Fruit fly (Drosophila melanogaster): ENCODE data around the gene deltaCOP.

Gene deltaCOP

dm6 chrX:1834702-1835376, 26.8 kb downstream of the deltaCOP start:
- TF ChIP-seq CG10348 (GFP tag; IDR thresholded peaks at IDR 0.05): no peak
- TF ChIP-seq CG8159 (tag; optimal IDR thresholded peaks at IDR 0.05): no peak
- no peak for TF ChIP-seq CG9948 (tag; optimal IDR thresholded peaks at IDR 0.05)
- no peak for TF ChIP-seq CG12605 (GFP tag; IDR thresholded peaks at IDR 0.05)
- no peak for TF ChIP-seq CG8301 (tag; optimal IDR thresholded peaks at IDR 0.05)
- no peak for TF ChIP-seq Pif1B (GFP tag; optimal IDR thresholded peaks at IDR 0.05)
- no peak for TF ChIP-seq D1 (tag; optimal IDR thresholded peaks at IDR 0.05)
- TF ChIP-seq rn (GFP tag; IDR thresholded peaks at IDR 0.05): no peak
- no peak for TF ChIP-seq Pif1A (GFP tag; optimal IDR thresholded peaks at IDR 0.05)
- TF ChIP-seq CG34367 (tag; optimal IDR thresholded peaks at IDR 0.05): no peak
- TF ChIP-seq fd96Ca (GFP tag; IDR thresholded peaks at IDR 0.05): no peak
- no peak for TF ChIP-seq CG17806 (tag; optimal IDR thresholded peaks at IDR 0.05)
- TF ChIP-seq Snoo (tag; optimal IDR thresholded peaks at IDR 0.05): no peak
- no peak for TF ChIP-seq CG4496 (GFP tag; IDR thresholded peaks at IDR 0.05)
- no peak for TF ChIP-seq CG32121 (GFP tag; IDR thresholded peaks at IDR 0.05)
- TF ChIP-seq Ets98B (GFP tag; IDR thresholded peaks at IDR 0.05): no peak
- no peak for TF ChIP-seq gl (tag; optimal IDR thresholded peaks at IDR 0.05)

DNA sequence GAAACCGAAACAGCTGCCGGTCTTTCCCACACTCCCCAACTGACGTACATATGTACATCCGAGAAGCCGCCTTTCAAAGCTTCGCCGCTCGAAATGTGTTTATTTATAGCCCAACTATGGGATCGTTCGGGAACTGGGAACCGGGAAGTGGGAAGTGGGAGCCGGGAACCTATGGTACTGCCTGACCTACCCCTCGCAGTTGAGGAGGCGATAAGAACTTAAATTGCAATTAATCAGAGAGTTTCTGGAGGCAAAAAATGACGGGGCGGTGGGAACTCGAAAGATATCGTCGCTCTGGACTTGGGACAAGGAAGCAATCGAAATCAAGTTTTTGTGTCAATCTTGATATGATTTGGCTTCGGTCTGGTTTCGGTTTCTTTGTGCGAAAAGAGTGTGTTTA, 28.9 kb downstream of the deltaCOP start:
- TF ChIP-seq CG13204 (GFP tag; optimal IDR thresholded peaks at IDR 0.05) (no peak), EcR (GFP tag; optimal IDR thresholded peaks at IDR 0.05) (peak; percentile 29)

DNA sequence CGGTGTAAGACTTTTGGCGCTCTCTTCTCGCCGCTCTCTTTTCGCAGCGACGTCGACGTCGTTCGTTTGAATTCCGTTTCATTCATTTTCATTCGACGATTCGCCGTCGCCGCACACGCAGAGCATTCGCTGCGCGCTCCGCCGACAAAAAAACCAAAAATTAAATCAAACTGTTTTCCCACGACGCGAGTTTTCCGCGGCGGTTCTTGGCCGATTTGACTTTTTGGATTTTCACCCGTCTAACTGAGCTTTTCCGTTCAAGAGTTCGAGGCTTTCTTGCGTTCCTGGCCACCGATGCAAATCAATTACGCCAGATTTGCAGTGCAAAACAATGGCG, 30.4 kb downstream of the deltaCOP start:
- TF ChIP-seq CG10348 (GFP tag; IDR thresholded peaks at IDR 0.05): no peak
- no peak for TF ChIP-seq CG32121 (GFP tag; IDR thresholded peaks at IDR 0.05)
- TF ChIP-seq D1 (tag; optimal IDR thresholded peaks at IDR 0.05): no peak
- TF ChIP-seq CG14655 (GFP tag; optimal IDR thresholded peaks at IDR 0.05): no peak
- no peak for TF ChIP-seq CG12605 (GFP tag; IDR thresholded peaks at IDR 0.05)
- no peak for TF ChIP-seq CG9948 (tag; optimal IDR thresholded peaks at IDR 0.05)
- no peak for TF ChIP-seq CG15710 (tag; optimal IDR thresholded peaks at IDR 0.05)
- TF ChIP-seq Pif1B (GFP tag; optimal IDR thresholded peaks at IDR 0.05): no peak
- TF ChIP-seq EcR (GFP tag; optimal IDR thresholded peaks at IDR 0.05): no peak
- TF ChIP-seq Pif1A (GFP tag; optimal IDR thresholded peaks at IDR 0.05): no peak
- TF ChIP-seq Ets98B (GFP tag; IDR thresholded peaks at IDR 0.05): no peak

DNA sequence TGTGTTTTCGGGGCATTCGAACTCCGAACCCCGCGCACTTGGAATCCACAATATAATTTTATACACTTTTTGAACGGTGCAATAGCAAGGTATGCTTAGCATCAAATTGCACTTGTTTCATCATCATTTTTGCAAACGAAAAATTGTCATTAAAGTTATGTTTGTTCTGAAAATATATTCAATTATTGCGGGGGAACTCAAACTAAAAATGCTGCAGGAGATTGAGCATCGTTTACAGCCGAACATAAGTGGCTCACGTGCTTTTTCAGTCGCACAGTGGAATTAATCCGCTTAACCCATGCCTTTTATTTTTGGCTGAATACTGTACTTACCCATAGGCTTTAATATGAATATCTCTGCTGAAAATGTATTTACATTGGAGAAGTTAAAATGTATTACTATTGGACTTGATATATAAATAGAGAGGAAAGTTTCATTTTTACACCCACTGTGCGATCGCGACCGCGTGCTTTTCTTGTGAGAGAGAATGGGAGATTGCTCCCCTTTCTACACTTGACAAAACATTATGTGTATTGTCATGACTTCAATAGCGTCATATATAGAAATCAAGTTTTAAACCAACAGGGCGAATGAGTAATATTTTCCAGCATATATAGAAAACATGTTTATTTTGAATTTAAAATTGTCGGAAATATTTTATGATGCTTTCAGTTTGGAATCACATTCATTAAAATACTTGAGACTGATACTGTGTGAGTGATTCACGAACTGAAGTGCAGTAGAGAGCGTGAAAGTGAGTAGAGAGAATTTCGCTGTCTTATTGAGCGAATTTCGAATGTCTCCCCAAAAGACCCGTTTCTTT, 31.0 kb downstream of the deltaCOP start:
- TF ChIP-seq CG13204 (GFP tag; optimal IDR thresholded peaks at IDR 0.05): peak; percentile 87
- TF ChIP-seq CG8301 (tag; optimal IDR thresholded peaks at IDR 0.05): peak; percentile 98
- TF ChIP-seq CG14655 (GFP tag; optimal IDR thresholded peaks at IDR 0.05): peak; percentile 98
- peak; percentile 99 for TF ChIP-seq fd96Ca (GFP tag; IDR thresholded peaks at IDR 0.05)
- TF ChIP-seq CG15710 (tag; optimal IDR thresholded peaks at IDR 0.05): peak; percentile 95
- TF ChIP-seq rn (GFP tag; IDR thresholded peaks at IDR 0.05): peak; percentile 98
- peak; percentile 98 for TF ChIP-seq CG34367 (tag; optimal IDR thresholded peaks at IDR 0.05)
- peak; percentile 96 for TF ChIP-seq gl (tag; optimal IDR thresholded peaks at IDR 0.05)
- peak; percentile 99 for TF ChIP-seq CG17806 (tag; optimal IDR thresholded peaks at IDR 0.05)
- TF ChIP-seq CG8159 (tag; optimal IDR thresholded peaks at IDR 0.05): peak; percentile 98
- TF ChIP-seq CG12605 (GFP tag; IDR thresholded peaks at IDR 0.05): peak; percentile 99
- peak; percentile 98 for TF ChIP-seq Snoo (tag; optimal IDR thresholded peaks at IDR 0.05)
- peak; percentile 99 for TF ChIP-seq Pif1A (GFP tag; optimal IDR thresholded peaks at IDR 0.05)
- peak; percentile 99 for TF ChIP-seq Ets98B (GFP tag; IDR thresholded peaks at IDR 0.05)
- TF ChIP-seq EcR (GFP tag; optimal IDR thresholded peaks at IDR 0.05): peak; percentile 67
- TF ChIP-seq CG32121 (GFP tag; IDR thresholded peaks at IDR 0.05): peak; percentile 99
- TF ChIP-seq D1 (tag; optimal IDR thresholded peaks at IDR 0.05): peak; percentile 89
- TF ChIP-seq CG4496 (GFP tag; IDR thresholded peaks at IDR 0.05): peak; percentile 100
- TF ChIP-seq Pif1B (GFP tag; optimal IDR thresholded peaks at IDR 0.05): peak; percentile 99
- TF ChIP-seq CG10348 (GFP tag; IDR thresholded peaks at IDR 0.05): peak; percentile 94
- peak; percentile 97 for TF ChIP-seq CG9948 (tag; optimal IDR thresholded peaks at IDR 0.05)

DNA sequence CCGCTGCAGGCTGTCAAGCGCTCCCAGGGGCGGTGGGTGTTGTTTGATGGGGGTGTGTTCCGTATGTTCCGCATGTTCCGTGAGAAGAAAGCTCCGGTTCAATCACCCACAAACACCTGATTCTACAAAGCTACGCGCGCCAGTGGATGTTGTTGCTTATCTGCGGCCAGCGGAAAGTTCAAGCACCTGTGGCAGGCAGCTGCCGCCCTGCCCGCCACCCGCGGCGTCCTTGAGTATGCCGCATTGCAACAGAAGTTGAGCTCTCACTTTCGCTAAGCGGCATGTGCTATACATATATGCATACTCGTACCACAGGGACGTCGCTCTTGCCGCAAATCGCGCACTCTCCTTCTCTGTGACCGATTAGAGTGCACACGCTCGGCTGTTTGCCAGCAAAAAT, 33.5 kb downstream of the deltaCOP start:
- TF ChIP-seq CG14655 (GFP tag; optimal IDR thresholded peaks at IDR 0.05): peak; percentile 3
- no peak for TF ChIP-seq D1 (tag; optimal IDR thresholded peaks at IDR 0.05)
- no peak for TF ChIP-seq CG13204 (GFP tag; optimal IDR thresholded peaks at IDR 0.05)
- no peak for TF ChIP-seq CG10348 (GFP tag; IDR thresholded peaks at IDR 0.05)
- TF ChIP-seq CG12605 (GFP tag; IDR thresholded peaks at IDR 0.05): peak; percentile 53; the same call in 1 of the 2 replicates
- no peak for TF ChIP-seq fd96Ca (GFP tag; IDR thresholded peaks at IDR 0.05)
- TF ChIP-seq EcR (GFP tag; optimal IDR thresholded peaks at IDR 0.05): peak; percentile 90
- no peak for TF ChIP-seq CG32121 (GFP tag; IDR thresholded peaks at IDR 0.05)
- no peak for TF ChIP-seq CG9948 (tag; optimal IDR thresholded peaks at IDR 0.05)
